Fruit fly (Drosophila melanogaster) whole organism, embryonic: ENCODE measurements around the gene Gga.

ENCODE experiments used
- CG10654 ChIP-seq: fragments of 200-800 bp; sonication (Bioruptor generic); optimal IDR thresholded peaks from 2 replicates; lab custom pipeline; 2016; ENCODE audit warnings: missing biosample characterization, missing genetic modification characterization
- CG10959 ChIP-seq: fragments of 200-800 bp; sonication (Bioruptor generic); IDR thresholded peaks from 2 replicates; pipeline ENCODE4 v1.3.6; 2022; ENCODE audit warnings: missing biosample characterization, missing genetic modification characterization
- CG11696 ChIP-seq: fragments of 200-800 bp; sonication (Bioruptor generic); IDR thresholded peaks from 2 replicates; pipeline ENCODE4 v1.3.6; 2022; ENCODE audit warnings: missing biosample characterization, missing genetic modification characterization
- CG17328 ChIP-seq: fragments of 200-800 bp; sonication (Bioruptor generic); IDR thresholded peaks from 2 replicates; pipeline ENCODE4 v1.3.6; 2022; ENCODE audit warnings: missing biosample characterization, missing genetic modification characterization
- CG31441 ChIP-seq: fragments of 200-800 bp; sonication (Bioruptor generic); IDR thresholded peaks from 2 replicates; pipeline ENCODE4 v1.3.6; 2022; ENCODE audit warnings: missing biosample characterization, missing genetic modification characterization
- CG32767 ChIP-seq: fragments of 200-800 bp; sonication (Bioruptor generic); IDR thresholded peaks from 2 replicates; pipeline ENCODE4 v1.3.6; 2022; ENCODE audit warnings: missing biosample characterization, missing genetic modification characterization
- CG32772 ChIP-seq: fragments of 200-800 bp; sonication (Bioruptor generic); IDR thresholded peaks from 2 replicates; pipeline ENCODE4 v1.3.6; 2022; ENCODE audit warnings: missing biosample characterization, missing genetic modification characterization
- CG33557 ChIP-seq: fragments of 200-800 bp; sonication (Bioruptor generic); optimal IDR thresholded peaks from 2 replicates; lab custom pipeline; 2019; ENCODE audit warnings: missing biosample characterization, mild to moderate bottlenecking, missing genetic modification characterization, moderate library complexity
- CG34224 ChIP-seq: fragments of 200-800 bp; sonication (Bioruptor generic); IDR thresholded peaks from 3 replicates; pipeline ENCODE4 v1.3.6; 2022; ENCODE audit warnings: missing biosample characterization, missing genetic modification characterization; ENCODE audit not compliant: partially characterized antibody
- CG6654 ChIP-seq: fragments of 200-800 bp; sonication (Bioruptor generic); optimal IDR thresholded peaks from 2 replicates; lab custom pipeline; 2017; ENCODE audit warnings: missing biosample characterization, mild to moderate bottlenecking, missing genetic modification characterization
- CG7271 ChIP-seq: fragments of 200-800 bp; sonication (Bioruptor generic); optimal IDR thresholded peaks from 2 replicates; lab custom pipeline; 2018; ENCODE audit warnings: missing biosample characterization, mild to moderate bottlenecking, missing genetic modification characterization, moderate library complexity
- CG7372 ChIP-seq: fragments of 200-800 bp; sonication (Bioruptor generic); IDR thresholded peaks from 2 replicates; pipeline ENCODE4 v1.3.6; 2022; ENCODE audit warnings: missing biosample characterization, missing genetic modification characterization
- CG9876 ChIP-seq: fragments of 200-800 bp; sonication (Bioruptor generic); optimal IDR thresholded peaks from 2 replicates; lab custom pipeline; 2016; ENCODE audit warnings: missing biosample characterization, missing genetic modification characterization
- Dad ChIP-seq: fragments of 200-800 bp; sonication (Bioruptor generic); optimal IDR thresholded peaks from 3 replicates; lab custom pipeline; 2016; ENCODE audit warnings: missing biosample characterization, missing genetic modification characterization
- Doc2 ChIP-seq: fragments of 200-800 bp; sonication (Bioruptor generic); IDR thresholded peaks from 2 replicates; pipeline ENCODE4 v1.3.6; 2022; ENCODE audit warnings: missing biosample characterization, missing genetic modification characterization
- Eip74EF ChIP-seq, 2 experiments: fragments of 200-800 bp in 1 of 2; fragments of >200 bp in 1 of 2; sonication (Bioruptor generic) in 1 of 2; optimal IDR thresholded peaks; 2 replicates each; lab custom pipeline; 2017 to 2019; ENCODE audit warnings: missing biosample characterization in 2 of 2, missing genetic modification characterization in 2 of 2, mild to moderate bottlenecking in 1 of 2, moderate library complexity in 1 of 2
- Mrtf ChIP-seq: fragments of 200-800 bp; sonication (Bioruptor generic); IDR thresholded peaks from 3 replicates; pipeline ENCODE4 v1.3.6; 2022; ENCODE audit warnings: missing biosample characterization, missing genetic modification characterization
- Myb ChIP-seq: fragments of 200-800 bp; sonication (Bioruptor generic); optimal IDR thresholded peaks from 2 replicates; lab custom pipeline; 2016; ENCODE audit warnings: missing biosample characterization, missing genetic modification characterization
- Sin3A ChIP-seq: fragments of >200 bp; optimal IDR thresholded peaks from 2 replicates; lab custom pipeline; 2018
- Sry-δ ChIP-seq: fragments of 200-800 bp; sonication (Bioruptor generic); optimal IDR thresholded peaks from 2 replicates; lab custom pipeline; 2016; ENCODE audit warnings: missing biosample characterization, missing genetic modification characterization
- Trl ChIP-seq, 3 experiments: fragments of >200 bp in 2 of 3; fragments of 200-800 bp in 1 of 3; sonication (Bioruptor generic) in 1 of 3; optimal IDR thresholded peaks; 2 replicates in 1 of 3; 3 replicates in 2 of 3; lab custom pipeline; 2016 to 2017; ENCODE audit warnings: missing biosample characterization in 1 of 3, missing genetic modification characterization in 1 of 3
- Xrp1 ChIP-seq: fragments of 200-800 bp; sonication (Bioruptor generic); IDR thresholded peaks from 2 replicates; pipeline ENCODE4 v1.3.6; 2022; ENCODE audit warnings: missing biosample characterization, missing genetic modification characterization
- ac ChIP-seq: fragments of 200-800 bp; sonication (Bioruptor generic); optimal IDR thresholded peaks from 3 replicates; lab custom pipeline; 2017; ENCODE audit warnings: missing biosample characterization, mild to moderate bottlenecking, missing genetic modification characterization
- aop ChIP-seq: fragments of 200-800 bp; sonication (Bioruptor generic); IDR thresholded peaks from 2 replicates; pipeline ENCODE4 v1.3.6; 2022; ENCODE audit warnings: missing biosample characterization, missing genetic modification characterization
- caup ChIP-seq: fragments of 200-800 bp; sonication (Bioruptor generic); optimal IDR thresholded peaks from 3 replicates; lab custom pipeline; 2017; ENCODE audit warnings: missing biosample characterization, mild to moderate bottlenecking, missing genetic modification characterization, moderate library complexity; ENCODE audit not compliant: severe bottlenecking
- ci ChIP-seq: fragments of 200-800 bp; sonication (Bioruptor generic); IDR thresholded peaks from 3 replicates; pipeline ENCODE4 v1.3.6; 2022; ENCODE audit warnings: missing biosample characterization, missing genetic modification characterization
- dpn ChIP-seq, 2 experiments: fragments of 200-800 bp; sonication (Bioruptor generic); optimal IDR thresholded peaks; 3 replicates each; lab custom pipeline; 2016; ENCODE audit warnings: missing biosample characterization in 2 of 2, missing genetic modification characterization in 2 of 2
- eve ChIP-seq, 2 experiments: fragments of >200 bp; optimal IDR thresholded peaks; 2 replicates each; lab custom pipeline; 2017; ENCODE audit warnings: missing biosample characterization in 2 of 2, missing genetic modification characterization in 2 of 2
- fd96Cb ChIP-seq: fragments of 200-800 bp; sonication (Bioruptor generic); optimal IDR thresholded peaks from 2 replicates; lab custom pipeline; 2018; ENCODE audit warnings: missing biosample characterization, mild to moderate bottlenecking, missing genetic modification characterization, moderate library complexity
- gt ChIP-seq: fragments of 200-800 bp; sonication (Bioruptor generic); IDR thresholded peaks from 2 replicates; pipeline ENCODE4 v1.3.6; 2022; ENCODE audit warnings: missing biosample characterization, missing genetic modification characterization
- ham ChIP-seq: fragments of 200-800 bp; sonication (Bioruptor generic); IDR thresholded peaks from 2 replicates; pipeline ENCODE4 v1.3.6; 2022; ENCODE audit warnings: missing biosample characterization, missing genetic modification characterization
- hkb ChIP-seq, 2 experiments: fragments of 200-800 bp in 1 of 2; fragments of >200 bp in 1 of 2; sonication (Bioruptor generic) in 1 of 2; IDR thresholded peaks in 1 of 2; optimal IDR thresholded peaks in 1 of 2; 2 replicates each; pipeline versions ENCODE4 v1.3.6 to Lab custom; 2017 to 2022; ENCODE audit warnings: missing biosample characterization in 1 of 2, missing genetic modification characterization in 1 of 2
- hth ChIP-seq: fragments of >200 bp; optimal IDR thresholded peaks from 2 replicates; lab custom pipeline; 2017; ENCODE audit warnings: inconsistent platforms
- lbe ChIP-seq: fragments of 200-800 bp; sonication (Bioruptor generic); optimal IDR thresholded peaks from 2 replicates; lab custom pipeline; 2016; ENCODE audit warnings: missing biosample characterization, mild to moderate bottlenecking, missing genetic modification characterization
- lov ChIP-seq, 2 experiments: fragments of 200-800 bp in 1 of 2; fragments of >200 bp in 1 of 2; sonication (Bioruptor generic) in 1 of 2; IDR thresholded peaks in 1 of 2; optimal IDR thresholded peaks in 1 of 2; 2 replicates in 1 of 2; 3 replicates in 1 of 2; pipeline versions ENCODE4 v1.3.6 to Lab custom; 2017 to 2022; ENCODE audit warnings: missing biosample characterization in 1 of 2, missing genetic modification characterization in 1 of 2
- nom ChIP-seq: fragments of 200-800 bp; sonication (Bioruptor generic); optimal IDR thresholded peaks from 2 replicates; lab custom pipeline; 2017; ENCODE audit warnings: missing biosample characterization, missing genetic modification characterization, mild to moderate bottlenecking, moderate library complexity, missing genetic modification reagents
- pho ChIP-seq: fragments of 200-800 bp; sonication (Bioruptor generic); optimal IDR thresholded peaks from 2 replicates; lab custom pipeline; 2016; ENCODE audit warnings: missing biosample characterization, missing genetic modification characterization
- ranshi ChIP-seq: fragments of 200-800 bp; sonication (Bioruptor generic); IDR thresholded peaks from 2 replicates; pipeline ENCODE4 v1.3.6; 2022; ENCODE audit warnings: missing biosample characterization, missing genetic modification characterization
- repo ChIP-seq: fragments of 200-800 bp; sonication (Bioruptor generic); optimal IDR thresholded peaks from 2 replicates; lab custom pipeline; 2016; ENCODE audit warnings: missing biosample characterization, missing genetic modification characterization
- ro ChIP-seq: fragments of 200-800 bp; sonication (Bioruptor generic); IDR thresholded peaks from 2 replicates; pipeline ENCODE4 v1.3.6; 2022; ENCODE audit warnings: missing biosample characterization, missing genetic modification characterization
- seq ChIP-seq: fragments of 200-800 bp; sonication (Bioruptor generic); IDR thresholded peaks from 2 replicates; pipeline ENCODE4 v1.3.6; 2022; ENCODE audit warnings: missing biosample characterization, missing genetic modification characterization
- sob ChIP-seq: fragments of 200-800 bp; sonication (Bioruptor generic); IDR thresholded peaks from 2 replicates; pipeline ENCODE4 v1.3.6; 2022; ENCODE audit warnings: missing biosample characterization, missing genetic modification characterization
- tap ChIP-seq: fragments of 200-800 bp; optimal IDR thresholded peaks from 3 replicates; lab custom pipeline; 2019; ENCODE audit warnings: missing biosample characterization, mild to moderate bottlenecking, missing genetic modification characterization, moderate library complexity
- tll ChIP-seq, 2 experiments: fragments of 200-800 bp in 1 of 2; fragments of >200 bp in 1 of 2; sonication (Bioruptor generic) in 1 of 2; optimal IDR thresholded peaks; 2 replicates each; lab custom pipeline; 2017 to 2019; ENCODE audit warnings: missing biosample characterization in 2 of 2, missing genetic modification characterization in 2 of 2, mild to moderate bottlenecking in 1 of 2, moderate library complexity in 1 of 2
- tna ChIP-seq: fragments of 200-800 bp; sonication (Bioruptor generic); IDR thresholded peaks from 2 replicates; pipeline ENCODE4 v1.3.6; 2022; ENCODE audit warnings: missing biosample characterization, missing genetic modification characterization; ENCODE audit not compliant: partially characterized antibody
- tx ChIP-seq: fragments of 200-800 bp; sonication (Bioruptor generic); optimal IDR thresholded peaks from 2 replicates; lab custom pipeline; 2016; ENCODE audit warnings: missing biosample characterization, missing genetic modification characterization
- usp ChIP-seq: fragments of >200 bp; optimal IDR thresholded peaks from 2 replicates; lab custom pipeline; 2017; ENCODE audit warnings: missing biosample characterization, missing genetic modification characterization
- vvl ChIP-seq: fragments of 200-800 bp; sonication (Bioruptor generic); IDR thresholded peaks from 2 replicates; pipeline ENCODE4 v1.3.6; 2022; ENCODE audit warnings: missing biosample characterization, missing genetic modification characterization

The Gga gene

DNA sequence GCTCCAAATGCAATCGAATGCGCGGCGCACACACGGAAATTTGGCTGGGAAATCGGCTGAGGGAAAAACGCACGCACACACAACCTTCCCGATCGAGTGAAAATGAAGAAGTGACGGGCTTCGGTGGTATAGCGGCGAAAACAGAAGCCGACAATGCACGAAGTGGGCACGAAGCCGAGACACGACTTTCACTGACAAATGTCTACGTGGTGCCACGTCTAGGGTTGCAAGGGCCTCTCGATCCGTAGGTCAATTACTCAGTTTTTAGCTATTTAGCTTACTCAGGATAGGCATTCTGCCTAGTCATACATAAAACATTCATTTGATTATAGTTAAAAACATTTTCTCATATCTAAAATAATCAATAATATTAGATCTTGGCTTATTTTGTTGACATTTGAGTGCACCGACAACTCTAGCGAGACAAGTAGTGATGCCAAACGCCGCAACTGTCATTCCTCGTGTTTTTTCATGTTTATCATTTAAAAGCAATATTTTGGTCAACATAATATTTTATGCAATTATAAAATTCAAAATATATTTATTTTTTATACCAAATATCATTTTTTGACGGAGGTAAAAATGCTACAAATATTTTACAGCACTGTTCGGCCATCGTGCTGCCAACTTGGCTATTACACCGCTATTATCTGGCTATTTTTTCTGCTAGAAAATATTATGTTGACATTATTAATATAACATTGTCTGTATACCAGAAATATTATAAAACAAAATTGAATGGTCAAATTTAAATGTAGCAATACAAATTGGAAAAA, 47.1 kb upstream of the Gga start (continued):
- peak; percentile 71 for TF ChIP-seq pho (GFP tag; lab: Kevin White, UChicago)
- TF ChIP-seq CG33557 (GFP tag; lab: Kevin White, UChicago) = peak; percentile 75
- peak; percentile 57 for TF ChIP-seq repo (GFP tag; lab: Kevin White, UChicago)
- TF ChIP-seq CG34224 = no peak
- peak; percentile 82 to 88 for TF ChIP-seq dpn (GFP tag; optimal IDR thresholded peaks at IDR 0.05; lab: Kevin White, UChicago)
- TF ChIP-seq hth (lab: Kevin White, UChicago) = no peak
- TF ChIP-seq aop (GFP tag; lab: Robert Waterston, UW) = peak; percentile 48; the same call in 1 of the 2 replicates
- peak; percentile 41 for TF ChIP-seq ro (GFP tag; lab: Robert Waterston, UW)
- no peak for TF ChIP-seq hkb (optimal IDR thresholded peaks at IDR 0.05; lab: Kevin White, UChicago)
- TF ChIP-seq hkb (GFP tag; IDR thresholded peaks at IDR 0.05; lab: Robert Waterston, UW) = peak; percentile 86
- peak; percentile 76 for TF ChIP-seq fd96Cb (tag; lab: Kevin White, UChicago)
- TF ChIP-seq tna (GFP tag; lab: Robert Waterston, UW) = 0 out of 2 replicates have a peak, but pooled peaks have one; percentile 40
- TF ChIP-seq ranshi (GFP tag; lab: Robert Waterston, UW) = peak; percentile 87
- TF ChIP-seq lov (optimal IDR thresholded peaks at IDR 0.05; lab: Kevin White, UChicago) = no peak
- TF ChIP-seq lov (GFP tag; IDR thresholded peaks at IDR 0.05; lab: Robert Waterston, UW) = peak; percentile 84
- peak; percentile 89 for TF ChIP-seq CG17328 (GFP tag; lab: Robert Waterston, UW)
- TF ChIP-seq CG32767 (GFP tag; lab: Robert Waterston, UW) = peak; percentile 93
- no peak for TF ChIP-seq Trl (optimal IDR thresholded peaks at IDR 0.05; lab: Kevin White, UChicago)
- peak; percentile 56 for TF ChIP-seq Trl (GFP tag; optimal IDR thresholded peaks at IDR 0.05; lab: Kevin White, UChicago)
- TF ChIP-seq CG9876 (GFP tag; lab: Kevin White, UChicago) = peak; percentile 43
- peak; percentile 69 for TF ChIP-seq Dad (GFP tag; lab: Kevin White, UChicago)
- TF ChIP-seq ci (GFP tag; lab: Robert Waterston, UW) = peak; percentile 92
- peak; percentile 65 for TF ChIP-seq ac (GFP tag; lab: Kevin White, UChicago)
- TF ChIP-seq CG6654 (GFP tag; lab: Kevin White, UChicago) = peak; percentile 30
- TF ChIP-seq CG7271 (tag; lab: Kevin White, UChicago) = peak; percentile 71
- peak in 1 of 2 experiments; percentile 93 for TF ChIP-seq eve (GFP tag; optimal IDR thresholded peaks at IDR 0.05; lab: Kevin White, UChicago)
- peak; percentile 89 for TF ChIP-seq seq (GFP tag; lab: Robert Waterston, UW)
- peak; percentile 89 for TF ChIP-seq caup
- no peak for TF ChIP-seq Sin3A (lab: Kevin White, UChicago)
- 0 out of 2 replicates have a peak, but pooled peaks have one; percentile 39 for TF ChIP-seq CG11696 (GFP tag; lab: Robert Waterston, UW)
- TF ChIP-seq Mrtf (GFP tag; lab: Robert Waterston, UW) = peak; percentile 79
- TF ChIP-seq lbe (GFP tag; lab: Kevin White, UChicago) = peak; percentile 86
- TF ChIP-seq CG32772 = peak; percentile 77
- peak; percentile 89 for TF ChIP-seq sob (GFP tag; lab: Robert Waterston, UW)
- no peak for TF ChIP-seq tll (GFP tag; optimal IDR thresholded peaks at IDR 0.05; lab: Kevin White, UChicago)
- peak; percentile 24 for TF ChIP-seq Myb (GFP tag; lab: Kevin White, UChicago)
- peak in 1 of 2 experiments; percentile 72 for TF ChIP-seq Eip74EF (GFP tag; optimal IDR thresholded peaks at IDR 0.05; lab: Kevin White, UChicago)
- peak; percentile 40 for TF ChIP-seq gt
- TF ChIP-seq usp (GFP tag; lab: Kevin White, UChicago) = no peak
- peak; percentile 94 for TF ChIP-seq vvl
- TF ChIP-seq Xrp1 = peak; percentile 94
- peak; percentile 73 for TF ChIP-seq CG10654 (GFP tag; lab: Kevin White, UChicago)
- TF ChIP-seq tx (GFP tag; lab: Kevin White, UChicago) = peak; percentile 48
- 0 out of 2 replicates have a peak, but pooled peaks have one; percentile 53 for TF ChIP-seq ham (GFP tag; lab: Robert Waterston, UW)
- TF ChIP-seq nom (GFP tag; lab: Kevin White, UChicago) = peak; percentile 81
- TF ChIP-seq CG31441 (GFP tag; lab: Robert Waterston, UW) = peak; percentile 80
- TF ChIP-seq Doc2 (GFP tag; lab: Robert Waterston, UW) = 0 out of 2 replicates have a peak, but pooled peaks have one; percentile 11
- TF ChIP-seq Sry-δ (GFP tag; lab: Kevin White, UChicago) = peak; percentile 31
- peak; percentile 80 for TF ChIP-seq tap (tag; lab: Kevin White, UChicago)
- peak; percentile 88 for TF ChIP-seq CG7372 (GFP tag; lab: Robert Waterston, UW)
- TF ChIP-seq CG10959 (GFP tag; lab: Robert Waterston, UW) = peak; percentile 81
